Worm (Caenorhabditis elegans): Measurements from ENCODE around the gene arrd-17.
A peak's percentile ranks its signal among the peaks of the same experiment; 100 is the strongest.

The arrd-17 gene

ce11 chrIII:13585136-13585535 lies 45.5 kb downstream of the arrd-17 start:
- TF ChIP-seq ets-5 (GFP tag; IDR thresholded peaks at IDR 0.05): 0 out of 2 replicates have a peak, but pooled peaks have one; percentile 76
- TF ChIP-seq grh-1 (GFP tag; IDR thresholded peaks at IDR 0.05): peak; percentile 18; the same call in 1 of the 2 replicates
- TF ChIP-seq mab-9 (GFP tag; IDR thresholded peaks at IDR 0.05): 0 out of 2 replicates have a peak, but pooled peaks have one; percentile 36

ce11 chrIII:13581727-13582126 lies 48.9 kb downstream of the arrd-17 start:
- TF ChIP-seq alr-1 (tag; optimal IDR thresholded peaks at IDR 0.05; ENCODE audit: borderline replicate concordance) (no peak), sox-4 (tag; optimal IDR thresholded peaks at IDR 0.05) (no peak), ama-1 (optimal IDR thresholded peaks at IDR 0.05) (no peak), ceh-88 (GFP tag; IDR thresholded peaks at IDR 0.05) (no peak), egl-13 (tag; optimal IDR thresholded peaks at IDR 0.05) (no peak), ces-1 (GFP tag; optimal IDR thresholded peaks at IDR 0.05) (no peak), nhr-84 (tag; optimal IDR thresholded peaks at IDR 0.05) (no peak), lir-3 (tag; optimal IDR thresholded peaks at IDR 0.05; ENCODE audit: poor library complexity) (no peak), unc-30 (tag; optimal IDR thresholded peaks at IDR 0.05) (no peak), lin-15B (tag; optimal IDR thresholded peaks at IDR 0.05) (no peak), efl-3 (GFP tag; optimal IDR thresholded peaks at IDR 0.05) (no peak), mef-2 (tag; optimal IDR thresholded peaks at IDR 0.05) (no peak), nhr-19 (GFP tag; conservative IDR thresholded peaks at IDR 0.05) (no peak), nhr-77 (tag; optimal IDR thresholded peaks at IDR 0.05) (no peak)

ce11 chrIII:13580538-13580937 lies 50.1 kb downstream of the arrd-17 start, which contains the start of gene T05D4.5:
Gene T05D4.5 (plus strand): TSS chrIII:13580838.
- no peak for TF ChIP-seq nhr-71 (tag; optimal IDR thresholded peaks at IDR 0.05)
- TF ChIP-seq mdl-1 (tag; optimal IDR thresholded peaks at IDR 0.05): no peak
- TF ChIP-seq lin-15B (tag; optimal IDR thresholded peaks at IDR 0.05): no peak
- TF ChIP-seq egl-13 (tag; optimal IDR thresholded peaks at IDR 0.05): no peak
- TF ChIP-seq lsy-2 (tag; optimal IDR thresholded peaks at IDR 0.05): no peak
- TF ChIP-seq vab-15 (tag; optimal IDR thresholded peaks at IDR 0.05): no peak
- no peak for TF ChIP-seq ama-1 (optimal IDR thresholded peaks at IDR 0.05)
- TF ChIP-seq lin-39 (tag; optimal IDR thresholded peaks at IDR 0.05): no peak
- no peak for TF ChIP-seq skn-1 (tag; optimal IDR thresholded peaks at IDR 0.05)
- no peak for TF ChIP-seq hlh-17 (GFP tag; optimal IDR thresholded peaks at IDR 0.05; ENCODE audit: borderline replicate concordance)
- no peak for TF ChIP-seq elt-2 (tag; optimal IDR thresholded peaks at IDR 0.05)
- TF ChIP-seq sptf-1 (tag; optimal IDR thresholded peaks at IDR 0.05): no peak

- TF ChIP-seq fkh-4 (tag; optimal IDR thresholded peaks at IDR 0.05; ENCODE audit: borderline replicate concordance) (no peak), mab-9 (GFP tag; IDR thresholded peaks at IDR 0.05) (no peak), grh-1 (GFP tag; IDR thresholded peaks at IDR 0.05) (0 out of 2 replicates have a peak, but pooled peaks have one; percentile 14)
Observed at ce11 chrIII:13580076-13580475, 50.5 kb downstream of the arrd-17 start.
